Fruit fly (Drosophila melanogaster) whole organism: Measurements from ENCODE around the gene CG1246.

Experiments used
- psq ChIP-seq: fragments of >200 bp; optimal IDR thresholded peaks from 2 replicates; lab custom pipeline; 2017
- usp ChIP-seq: fragments of >200 bp; optimal IDR thresholded peaks from 2 replicates; lab custom pipeline; 2017; ENCODE audit warnings: missing biosample characterization, missing genetic modification characterization, mixed read lengths

DNA sequence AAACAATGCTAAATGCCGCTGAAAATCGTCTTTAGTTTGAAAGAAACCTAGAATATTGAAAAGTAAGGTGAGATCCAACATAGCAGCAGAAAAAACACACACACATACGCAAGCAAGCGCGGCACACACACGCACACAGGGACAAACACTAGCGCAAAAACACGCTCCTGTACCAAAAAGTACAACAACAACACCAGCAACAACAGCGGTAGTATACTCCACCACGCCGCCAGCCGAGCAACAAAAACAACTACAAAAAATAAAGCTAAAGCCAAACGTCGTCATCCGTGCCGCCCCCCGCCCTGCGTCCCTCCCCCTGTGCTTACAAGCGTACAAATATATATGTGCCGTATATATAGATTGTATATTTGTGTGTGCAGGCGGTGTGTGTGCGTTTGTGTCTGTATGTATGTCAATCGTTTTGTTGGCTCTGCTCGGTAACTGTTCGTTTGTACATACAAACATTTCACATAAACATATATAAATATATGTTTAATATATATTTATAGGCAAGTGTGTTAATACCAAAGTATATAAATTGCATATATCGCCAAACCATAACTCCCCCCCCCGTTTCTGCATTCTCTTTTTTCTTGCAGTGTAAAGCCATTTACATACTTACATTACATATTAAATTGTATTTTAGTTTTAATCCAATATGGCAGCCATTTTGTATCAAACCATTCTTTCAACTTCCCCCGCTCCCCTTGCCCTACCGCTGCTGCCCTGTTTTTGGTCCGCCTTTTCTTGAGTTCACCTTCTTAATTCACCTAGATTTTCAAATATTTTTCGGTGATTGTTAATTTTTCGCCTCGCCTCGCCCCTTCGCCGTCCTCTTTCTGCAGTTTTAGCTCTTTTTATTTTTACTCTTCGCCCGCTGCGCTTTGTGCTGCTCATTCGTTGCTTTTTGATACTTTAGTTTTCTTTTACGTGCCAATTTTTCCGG, 11.6 kb upstream of the CG1246 start:
- no peak for TF ChIP-seq psq
- no peak for TF ChIP-seq usp
